Worm (Caenorhabditis elegans): ENCODE results near the gene flp-15.

Gene flp-15

ce11 chrIII:13710666-13711065 is 43.0 kb upstream of the flp-15 start:
- TF ChIP-seq cnd-1 (tag; optimal IDR thresholded peaks at IDR 0.05) (no peak), nhr-76 (tag; optimal IDR thresholded peaks at IDR 0.05) (no peak), ceh-39 (tag; optimal IDR thresholded peaks at IDR 0.05) (no peak), lin-32 (GFP tag; optimal IDR thresholded peaks at IDR 0.05) (no peak), lsy-2 (tag; optimal IDR thresholded peaks at IDR 0.05) (no peak), mls-2 (tag; optimal IDR thresholded peaks at IDR 0.05) (no peak), ztf-11 (tag; optimal IDR thresholded peaks at IDR 0.05) (no peak), mep-1 (tag; optimal IDR thresholded peaks at IDR 0.05) (no peak), pha-4 (tag; optimal IDR thresholded peaks at IDR 0.05) (no peak), zip-8 (tag; optimal IDR thresholded peaks at IDR 0.05) (no peak), nhr-28 (tag; optimal IDR thresholded peaks at IDR 0.05) (no peak), nhr-2 (tag; optimal IDR thresholded peaks at IDR 0.05) (no peak), flh-1 (GFP tag; optimal IDR thresholded peaks at IDR 0.05) (no peak), bed-3 (GFP tag; optimal IDR thresholded peaks at IDR 0.05) (no peak), elt-1 (tag; optimal IDR thresholded peaks at IDR 0.05; ENCODE audit: borderline replicate concordance, insufficient read depth) (no peak), M03D4.4 (tag; optimal IDR thresholded peaks at IDR 0.05) (no peak), blmp-1 (tag; optimal IDR thresholded peaks at IDR 0.05) (no peak)

ce11 chrIII:13709122-13709521 is 41.5 kb upstream of the flp-15 start:
- TF ChIP-seq drap-1 (GFP tag; optimal IDR thresholded peaks at IDR 0.05): no peak
- no peak for TF ChIP-seq lsy-2 (tag; optimal IDR thresholded peaks at IDR 0.05)
- TF ChIP-seq hlh-1 (tag; optimal IDR thresholded peaks at IDR 0.05): peak; percentile 43
- TF ChIP-seq nhr-76 (tag; optimal IDR thresholded peaks at IDR 0.05): no peak
- TF ChIP-seq blmp-1 (tag; optimal IDR thresholded peaks at IDR 0.05): peak; percentile 48
- no peak for TF ChIP-seq bed-3 (GFP tag; optimal IDR thresholded peaks at IDR 0.05)

- TF ChIP-seq cnd-1 (tag; optimal IDR thresholded peaks at IDR 0.05): no peak
- TF ChIP-seq elt-1 (tag; optimal IDR thresholded peaks at IDR 0.05; ENCODE audit: borderline replicate concordance, insufficient read depth): no peak
- TF ChIP-seq snpc-4 (tag; optimal IDR thresholded peaks at IDR 0.05): no peak
- no peak for TF ChIP-seq ceh-43 (GFP tag; optimal IDR thresholded peaks at IDR 0.05)
- TF ChIP-seq zip-8 (tag; optimal IDR thresholded peaks at IDR 0.05): no peak
- TF ChIP-seq hlh-1 (tag; optimal IDR thresholded peaks at IDR 0.05): no peak
- TF ChIP-seq M03D4.4 (tag; optimal IDR thresholded peaks at IDR 0.05): no peak
- TF ChIP-seq unc-62 (GFP tag; optimal IDR thresholded peaks at IDR 0.05): no peak
- TF ChIP-seq blmp-1 (tag; optimal IDR thresholded peaks at IDR 0.05): no peak
- TF ChIP-seq elt-3 (tag; optimal IDR thresholded peaks at IDR 0.05): no peak
- no peak for TF ChIP-seq ham-2 (GFP tag; optimal IDR thresholded peaks at IDR 0.05)
These were observed 40.8 kb upstream of the flp-15 start for ce11 chrIII:13708415-13708814.

ce11 chrIII:13701691-13702090 is 34.1 kb upstream of the flp-15 start, which contains the start of gene lit-1:
TSS of gene lit-1 (plus strand) at chrIII:13701991.
- TF ChIP-seq zip-8 (tag; optimal IDR thresholded peaks at IDR 0.05): no peak
- TF ChIP-seq drap-1 (GFP tag; optimal IDR thresholded peaks at IDR 0.05): no peak
- TF ChIP-seq snpc-4 (tag; optimal IDR thresholded peaks at IDR 0.05): no peak
- no peak for TF ChIP-seq lin-13 (tag; optimal IDR thresholded peaks at IDR 0.05)
- TF ChIP-seq ceh-43 (GFP tag; optimal IDR thresholded peaks at IDR 0.05): no peak
- TF ChIP-seq nhr-237 (tag; optimal IDR thresholded peaks at IDR 0.05): no peak
- TF ChIP-seq unc-120 (tag; optimal IDR thresholded peaks at IDR 0.05; ENCODE audit: poor library complexity, severe bottlenecking): no peak
- no peak for TF ChIP-seq nhr-28 (tag; optimal IDR thresholded peaks at IDR 0.05)
- no peak for TF ChIP-seq blmp-1 (tag; optimal IDR thresholded peaks at IDR 0.05)
- no peak for TF ChIP-seq unc-62 (GFP tag; optimal IDR thresholded peaks at IDR 0.05)

DNA sequence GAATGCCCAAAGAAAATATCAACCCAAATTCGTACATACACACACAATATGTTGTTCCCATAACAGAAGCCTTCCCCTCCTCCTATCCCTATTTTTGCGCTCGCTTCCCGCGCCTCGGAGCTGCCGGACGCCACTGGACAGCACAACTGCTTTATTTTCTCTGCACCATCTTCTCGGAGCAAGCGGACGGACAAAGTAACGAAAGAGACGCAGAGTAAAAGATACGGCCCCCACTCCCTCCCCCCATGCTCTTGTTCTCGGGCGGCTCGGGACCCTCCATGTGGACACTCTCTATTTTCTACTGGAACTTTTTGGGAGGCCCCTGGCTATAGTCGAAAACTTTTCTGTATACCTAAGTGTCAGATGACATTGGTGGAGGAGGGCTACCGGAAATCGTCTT is 30.2 kb upstream of the flp-15 start:
- no peak for TF ChIP-seq nhr-12 (tag; optimal IDR thresholded peaks at IDR 0.05)
- peak; percentile 14 for TF ChIP-seq mls-2 (tag; optimal IDR thresholded peaks at IDR 0.05)
- no peak for TF ChIP-seq sptf-1 (tag; optimal IDR thresholded peaks at IDR 0.05)
- TF ChIP-seq zip-8 (tag; optimal IDR thresholded peaks at IDR 0.05): no peak
- no peak for TF ChIP-seq cnd-1 (tag; optimal IDR thresholded peaks at IDR 0.05)
- no peak for TF ChIP-seq lin-32 (GFP tag; optimal IDR thresholded peaks at IDR 0.05)
- peak; percentile 31 for TF ChIP-seq ces-1 (GFP tag; optimal IDR thresholded peaks at IDR 0.05)
- TF ChIP-seq tbx-8 (GFP tag; optimal IDR thresholded peaks at IDR 0.05): no peak
- peak; percentile 46 for TF ChIP-seq hlh-1 (tag; optimal IDR thresholded peaks at IDR 0.05)
- no peak for TF ChIP-seq flh-1 (GFP tag; optimal IDR thresholded peaks at IDR 0.05)
- TF ChIP-seq unc-120 (tag; optimal IDR thresholded peaks at IDR 0.05; ENCODE audit: poor library complexity, severe bottlenecking): no peak
- TF ChIP-seq ztf-11 (tag; optimal IDR thresholded peaks at IDR 0.05): no peak
- TF ChIP-seq bed-3 (GFP tag; optimal IDR thresholded peaks at IDR 0.05): no peak
- no peak for TF ChIP-seq unc-39 (tag; optimal IDR thresholded peaks at IDR 0.05)
- TF ChIP-seq nhr-28 (tag; optimal IDR thresholded peaks at IDR 0.05): no peak
- TF ChIP-seq mab-5 (tag; optimal IDR thresholded peaks at IDR 0.05): no peak
- TF ChIP-seq ceh-43 (GFP tag; optimal IDR thresholded peaks at IDR 0.05): no peak
- no peak for TF ChIP-seq pha-4 (tag; optimal IDR thresholded peaks at IDR 0.05)
- TF ChIP-seq drap-1 (GFP tag; optimal IDR thresholded peaks at IDR 0.05): no peak
- no peak for TF ChIP-seq blmp-1 (tag; optimal IDR thresholded peaks at IDR 0.05)
- no peak for TF ChIP-seq sem-2 (GFP tag; optimal IDR thresholded peaks at IDR 0.05)
- TF ChIP-seq ceh-39 (tag; optimal IDR thresholded peaks at IDR 0.05): no peak
- TF ChIP-seq elt-3 (tag; optimal IDR thresholded peaks at IDR 0.05): no peak
- no peak for TF ChIP-seq unc-62 (GFP tag; optimal IDR thresholded peaks at IDR 0.05)
- no peak for TF ChIP-seq ceh-83 (GFP tag; optimal IDR thresholded peaks at IDR 0.05)
- no peak for TF ChIP-seq M03D4.4 (tag; optimal IDR thresholded peaks at IDR 0.05)

All from whole organism, mixed stage, embryonic.